Fruit fly (Drosophila melanogaster) whole organism, embryonic: Measurements from ENCODE around the gene CG42240.

ENCODE experiments used
- Ada2b ChIP-seq: fragments of 200-800 bp; sonication (Bioruptor generic); IDR thresholded peaks from 2 replicates; pipeline ENCODE4 v1.3.6; 2022; ENCODE audit warnings: missing biosample characterization, missing genetic modification characterization
- CG10267 ChIP-seq: fragments of 200-800 bp; sonication (Bioruptor generic); optimal IDR thresholded peaks from 2 replicates; lab custom pipeline; 2018; ENCODE audit warnings: missing biosample characterization, mild to moderate bottlenecking, missing genetic modification characterization, moderate library complexity
- CG10274 ChIP-seq: fragments of 200-800 bp; sonication (Bioruptor generic); optimal IDR thresholded peaks from 3 replicates; lab custom pipeline; 2017; ENCODE audit warnings: missing biosample characterization, mild to moderate bottlenecking, missing genetic modification characterization
- CG10321 ChIP-seq: fragments of 200-800 bp; sonication (Bioruptor generic); IDR thresholded peaks from 2 replicates; pipeline ENCODE4 v1.3.6; 2022; ENCODE audit warnings: missing biosample characterization, missing genetic modification characterization
- CG11504 ChIP-seq: fragments of 200-800 bp; sonication (Bioruptor generic); optimal IDR thresholded peaks from 3 replicates; lab custom pipeline; 2019; ENCODE audit warnings: missing biosample characterization, mild to moderate bottlenecking, missing genetic modification characterization, moderate library complexity
- CG12155 ChIP-seq: fragments of 200-800 bp; sonication (Bioruptor generic); optimal IDR thresholded peaks from 3 replicates; lab custom pipeline; 2016; ENCODE audit warnings: missing biosample characterization, missing genetic modification characterization
- CG12219 ChIP-seq: fragments of 200-800 bp; sonication (Bioruptor generic); optimal IDR thresholded peaks from 3 replicates; lab custom pipeline; 2018; ENCODE audit warnings: missing biosample characterization, mild to moderate bottlenecking, missing genetic modification characterization
- CG14050 ChIP-seq: fragments of 200-800 bp; sonication (Bioruptor generic); IDR thresholded peaks from 3 replicates; pipeline ENCODE4 v1.3.6; 2022; ENCODE audit warnings: missing biosample characterization, missing genetic modification characterization
- CG1603 ChIP-seq: fragments of 200-800 bp; sonication (Bioruptor generic); optimal IDR thresholded peaks from 2 replicates; lab custom pipeline; 2019; ENCODE audit warnings: missing biosample characterization, mild to moderate bottlenecking, missing genetic modification characterization, moderate library complexity
- CG17385 ChIP-seq: fragments of 200-800 bp; sonication (Bioruptor generic); optimal IDR thresholded peaks from 3 replicates; lab custom pipeline; 2018; ENCODE audit warnings: missing biosample characterization, mild to moderate bottlenecking, missing genetic modification characterization
- CG2116 ChIP-seq: fragments of 200-800 bp; sonication (Bioruptor generic); optimal IDR thresholded peaks from 3 replicates; lab custom pipeline; 2018; ENCODE audit warnings: missing biosample characterization, mild to moderate bottlenecking, missing genetic modification characterization
- CG2120 ChIP-seq: fragments of 200-800 bp; sonication (Bioruptor generic); optimal IDR thresholded peaks from 3 replicates; lab custom pipeline; 2016; ENCODE audit warnings: missing biosample characterization, missing genetic modification characterization
- CG3065 ChIP-seq: fragments of 200-800 bp; sonication (Bioruptor generic); optimal IDR thresholded peaks from 2 replicates; lab custom pipeline; 2016; ENCODE audit warnings: missing biosample characterization, missing genetic modification characterization
- CG33557 ChIP-seq: fragments of 200-800 bp; sonication (Bioruptor generic); optimal IDR thresholded peaks from 2 replicates; lab custom pipeline; 2019; ENCODE audit warnings: missing biosample characterization, mild to moderate bottlenecking, missing genetic modification characterization, moderate library complexity
- CG8290 ChIP-seq, 3 experiments: fragments of 200-800 bp; sonication (Bioruptor generic); optimal IDR thresholded peaks; 2 replicates each; lab custom pipeline; 2016 to 2019; ENCODE audit warnings: missing biosample characterization in 3 of 3, missing genetic modification characterization in 3 of 3, mild to moderate bottlenecking in 2 of 3, moderate library complexity in 1 of 3
- CoRest ChIP-seq: fragments of 200-800 bp; sonication (Bioruptor generic); optimal IDR thresholded peaks from 3 replicates; lab custom pipeline; 2018; ENCODE audit warnings: missing biosample characterization, mild to moderate bottlenecking, missing genetic modification characterization, moderate library complexity
- Fer3 ChIP-seq: fragments of 200-800 bp; sonication (Bioruptor generic); optimal IDR thresholded peaks from 2 replicates; lab custom pipeline; 2018; ENCODE audit warnings: missing biosample characterization, mild to moderate bottlenecking, missing genetic modification characterization, moderate library complexity
- HLH54F ChIP-seq: fragments of 200-800 bp; sonication (Bioruptor generic); optimal IDR thresholded peaks from 3 replicates; lab custom pipeline; 2016; ENCODE audit warnings: missing biosample characterization, missing genetic modification characterization
- HmgZ ChIP-seq: fragments of 200-800 bp; sonication (Bioruptor generic); optimal IDR thresholded peaks from 2 replicates; lab custom pipeline; 2018; ENCODE audit warnings: missing biosample characterization, mild to moderate bottlenecking, missing genetic modification characterization
- MESR4 ChIP-seq: fragments of 200-800 bp; sonication (Bioruptor generic); optimal IDR thresholded peaks from 2 replicates; lab custom pipeline; 2018; ENCODE audit warnings: missing biosample characterization, mild to moderate bottlenecking, missing genetic modification characterization, moderate library complexity
- Meics ChIP-seq: fragments of 200-800 bp; sonication (Bioruptor generic); optimal IDR thresholded peaks from 2 replicates; lab custom pipeline; 2017; ENCODE audit warnings: missing biosample characterization, mild to moderate bottlenecking, missing genetic modification characterization
- Mrtf ChIP-seq: fragments of 200-800 bp; sonication (Bioruptor generic); IDR thresholded peaks from 3 replicates; pipeline ENCODE4 v1.3.6; 2022; ENCODE audit warnings: missing biosample characterization, missing genetic modification characterization
- Myb ChIP-seq: fragments of 200-800 bp; sonication (Bioruptor generic); optimal IDR thresholded peaks from 2 replicates; lab custom pipeline; 2016; ENCODE audit warnings: missing biosample characterization, missing genetic modification characterization
- Oli ChIP-seq: fragments of 200-800 bp; sonication (Bioruptor generic); optimal IDR thresholded peaks from 2 replicates; lab custom pipeline; 2018; ENCODE audit warnings: missing biosample characterization, mild to moderate bottlenecking, missing genetic modification characterization, moderate library complexity
- Poxn ChIP-seq: fragments of 200-800 bp; sonication (Bioruptor generic); IDR thresholded peaks from 2 replicates; pipeline ENCODE4 v1.3.6; 2022; ENCODE audit warnings: missing biosample characterization, missing genetic modification characterization
- Sox102F ChIP-seq: fragments of 200-800 bp; sonication (Bioruptor generic); optimal IDR thresholded peaks from 2 replicates; lab custom pipeline; 2018; ENCODE audit warnings: missing biosample characterization, mild to moderate bottlenecking, missing genetic modification characterization, moderate library complexity
- Taf1 ChIP-seq: fragments of 200-800 bp; sonication (Bioruptor generic); IDR thresholded peaks from 2 replicates; pipeline ENCODE4 v1.3.6; 2022; ENCODE audit warnings: missing biosample characterization, missing genetic modification characterization
- ab ChIP-seq: fragments of 200-800 bp; sonication (Bioruptor generic); optimal IDR thresholded peaks from 2 replicates; lab custom pipeline; 2016; ENCODE audit warnings: missing biosample characterization, missing genetic modification characterization
- amos ChIP-seq: fragments of 200-800 bp; sonication (Bioruptor generic); IDR thresholded peaks from 2 replicates; pipeline ENCODE4 v1.3.6; 2022; ENCODE audit warnings: missing biosample characterization, missing genetic modification characterization; ENCODE audit not compliant: partially characterized antibody
- ash1 ChIP-seq: fragments of 200-800 bp; sonication (Bioruptor generic); optimal IDR thresholded peaks from 2 replicates; lab custom pipeline; 2018; ENCODE audit warnings: missing biosample characterization, mild to moderate bottlenecking, missing genetic modification characterization
- bbx ChIP-seq: fragments of 200-800 bp; sonication (Bioruptor generic); IDR thresholded peaks from 2 replicates; pipeline ENCODE4 v1.3.6; 2022; ENCODE audit warnings: missing biosample characterization, missing genetic modification characterization; ENCODE audit not compliant: partially characterized antibody
- bowl ChIP-seq: fragments of 200-800 bp; sonication (Bioruptor generic); IDR thresholded peaks from 2 replicates; pipeline ENCODE4 v1.3.6; 2022; ENCODE audit warnings: missing biosample characterization, missing genetic modification characterization
- fu2 ChIP-seq: fragments of 200-800 bp; sonication (Bioruptor generic); optimal IDR thresholded peaks from 2 replicates; lab custom pipeline; 2016; ENCODE audit warnings: missing biosample characterization, missing genetic modification characterization
- gro ChIP-seq: fragments of 200-800 bp; sonication (Bioruptor generic); optimal IDR thresholded peaks from 2 replicates; lab custom pipeline; 2016; ENCODE audit warnings: missing biosample characterization, missing genetic modification characterization
- inv ChIP-seq: fragments of 200-800 bp; sonication (Bioruptor generic); IDR thresholded peaks from 2 replicates; pipeline ENCODE4 v1.3.6; 2022; ENCODE audit warnings: missing biosample characterization, missing genetic modification characterization; ENCODE audit not compliant: partially characterized antibody
- jigr1 ChIP-seq: fragments of 200-800 bp; sonication (Bioruptor generic); IDR thresholded peaks from 3 replicates; pipeline ENCODE4 v1.3.6; 2022; ENCODE audit warnings: missing biosample characterization, missing genetic modification characterization
- lilli ChIP-seq: fragments of 200-800 bp; sonication (Bioruptor generic); optimal IDR thresholded peaks from 3 replicates; lab custom pipeline; 2016; ENCODE audit warnings: missing biosample characterization, missing genetic modification characterization
- luna ChIP-seq: fragments of 200-800 bp; sonication (Bioruptor generic); optimal IDR thresholded peaks from 2 replicates; lab custom pipeline; 2016; ENCODE audit warnings: missing biosample characterization, missing genetic modification characterization
- mam ChIP-seq: fragments of 200-800 bp; sonication (Bioruptor generic); optimal IDR thresholded peaks from 3 replicates; lab custom pipeline; 2016; ENCODE audit warnings: missing biosample characterization, missing genetic modification characterization
- mirr ChIP-seq: fragments of 200-800 bp; sonication (Bioruptor generic); optimal IDR thresholded peaks from 3 replicates; lab custom pipeline; 2018; ENCODE audit warnings: missing biosample characterization, mild to moderate bottlenecking, missing genetic modification characterization
- onecut ChIP-seq: fragments of 200-800 bp; sonication (Bioruptor generic); IDR thresholded peaks from 2 replicates; pipeline ENCODE4 v1.3.6; 2022; ENCODE audit warnings: missing biosample characterization, missing genetic modification characterization
- org-1 ChIP-seq: fragments of 200-800 bp; sonication (Bioruptor generic); optimal IDR thresholded peaks from 2 replicates; lab custom pipeline; 2017; ENCODE audit warnings: missing biosample characterization, missing genetic modification characterization
- otp ChIP-seq: fragments of 200-800 bp; sonication (Bioruptor generic); IDR thresholded peaks from 3 replicates; pipeline ENCODE4, ENCODE4 v1.3.6; 2022; ENCODE audit warnings: missing biosample characterization, missing genetic modification characterization
- pfk ChIP-seq: fragments of 200-800 bp; sonication (Bioruptor generic); optimal IDR thresholded peaks from 2 replicates; lab custom pipeline; 2018; ENCODE audit warnings: missing biosample characterization, mild to moderate bottlenecking, missing genetic modification characterization, moderate library complexity
- row ChIP-seq: fragments of 200-800 bp; sonication (Bioruptor generic); IDR thresholded peaks from 3 replicates; pipeline ENCODE4 v1.3.6; 2022; ENCODE audit warnings: missing biosample characterization, missing genetic modification characterization
- sens-2 ChIP-seq: fragments of 200-800 bp; sonication (Bioruptor generic); IDR thresholded peaks from 2 replicates; pipeline ENCODE4 v1.3.6; 2022; ENCODE audit warnings: missing biosample characterization, missing genetic modification characterization
- sima ChIP-seq: fragments of 200-800 bp; sonication (Bioruptor generic); optimal IDR thresholded peaks from 2 replicates; lab custom pipeline; 2016; ENCODE audit warnings: missing biosample characterization, missing genetic modification characterization
- sqz ChIP-seq: fragments of 200-800 bp; sonication (Bioruptor generic); optimal IDR thresholded peaks from 3 replicates; lab custom pipeline; 2018; ENCODE audit warnings: missing biosample characterization, mild to moderate bottlenecking, missing genetic modification characterization
- tio ChIP-seq: fragments of 200-800 bp; sonication (Bioruptor generic); optimal IDR thresholded peaks from 2 replicates; lab custom pipeline; 2017; ENCODE audit warnings: missing biosample characterization, missing genetic modification characterization, inconsistent platforms
- wor ChIP-seq: fragments of 200-800 bp; sonication (Bioruptor generic); IDR thresholded peaks from 2 replicates; pipeline ENCODE4 v1.3.6; 2022; ENCODE audit warnings: missing biosample characterization, missing genetic modification characterization
- zf30C ChIP-seq: fragments of 200-800 bp; sonication (Bioruptor generic); optimal IDR thresholded peaks from 3 replicates; lab custom pipeline; 2018; ENCODE audit warnings: missing biosample characterization, mild to moderate bottlenecking, missing genetic modification characterization

CG42240 gene

dm6 chrX:6372769-6373197 is 42.1 kb downstream of the CG42240 start, which contains the start of gene PpV (continued):
- no peak for TF ChIP-seq sens-2 (GFP tag; lab: Robert Waterston, UW)
- TF ChIP-seq CG8290 (GFP tag; optimal IDR thresholded peaks at IDR 0.05; lab: Kevin White, UChicago) = peak; percentile 36
- no peak for TF ChIP-seq CG8290 (tag; optimal IDR thresholded peaks at IDR 0.05; lab: Kevin White, UChicago)
- no peak for TF ChIP-seq CG14050 (GFP tag; lab: Robert Waterston, UW)
- no peak for TF ChIP-seq onecut (GFP tag; lab: Robert Waterston, UW)
- no peak for TF ChIP-seq row
- TF ChIP-seq CG3065 (GFP tag; lab: Kevin White, UChicago) = no peak
- no peak for TF ChIP-seq zf30C (GFP tag; lab: Kevin White, UChicago)
- peak; percentile 67 for TF ChIP-seq CG10267 (tag; lab: Kevin White, UChicago)
- TF ChIP-seq CG10274 (GFP tag; lab: Kevin White, UChicago) = no peak
- TF ChIP-seq Taf1 (GFP tag; lab: Robert Waterston, UW) = no peak
- no peak for TF ChIP-seq gro
- no peak for TF ChIP-seq ab (GFP tag; lab: Kevin White, UChicago)
- TF ChIP-seq jigr1 = no peak
- TF ChIP-seq Myb (GFP tag; lab: Kevin White, UChicago) = peak; percentile 84
- no peak for TF ChIP-seq tio
- peak; percentile 50 for TF ChIP-seq HmgZ (tag; lab: Kevin White, UChicago)
- TF ChIP-seq luna (GFP tag; lab: Kevin White, UChicago) = no peak
- TF ChIP-seq CoRest (tag; lab: Kevin White, UChicago) = peak; percentile 43
- TF ChIP-seq sima (GFP tag; lab: Kevin White, UChicago) = no peak
- no peak for TF ChIP-seq CG12155 (GFP tag; lab: Kevin White, UChicago)
- TF ChIP-seq pfk (GFP tag; lab: Kevin White, UChicago) = no peak
- TF ChIP-seq amos = peak; percentile 50; the same call in 1 of the 2 replicates
- TF ChIP-seq ash1 (GFP tag; lab: Kevin White, UChicago) = no peak
- TF ChIP-seq CG11504 (tag; lab: Kevin White, UChicago) = peak; percentile 32
- peak; percentile 89 for TF ChIP-seq CG2116 (GFP tag; lab: Kevin White, UChicago)
- no peak for TF ChIP-seq CG12219 (GFP tag; lab: Kevin White, UChicago)
- no peak for TF ChIP-seq CG33557 (GFP tag; lab: Kevin White, UChicago)
- no peak for TF ChIP-seq CG10321 (GFP tag; lab: Robert Waterston, UW)
- TF ChIP-seq HLH54F (GFP tag; lab: Kevin White, UChicago) = no peak
- no peak for TF ChIP-seq fu2
- TF ChIP-seq Fer3 (tag; lab: Kevin White, UChicago) = no peak
- TF ChIP-seq wor (GFP tag; lab: Robert Waterston, UW) = no peak
- no peak for TF ChIP-seq Meics (GFP tag; lab: Kevin White, UChicago)
- TF ChIP-seq CG1603 (tag; lab: Kevin White, UChicago) = peak; percentile 62
- TF ChIP-seq lilli (GFP tag; lab: Kevin White, UChicago) = no peak
- TF ChIP-seq Ada2b (GFP tag; lab: Robert Waterston, UW) = no peak
- no peak for TF ChIP-seq Sox102F (GFP tag; lab: Kevin White, UChicago)
- TF ChIP-seq org-1 (GFP tag; lab: Kevin White, UChicago) = no peak
- TF ChIP-seq otp (GFP tag; lab: Robert Waterston, UW) = peak; percentile 56; the same call in 1 of the 3 replicates
- TF ChIP-seq Oli (tag; lab: Kevin White, UChicago) = no peak
- TF ChIP-seq bowl (GFP tag; lab: Robert Waterston, UW) = no peak
- no peak for TF ChIP-seq CG2120 (GFP tag; lab: Kevin White, UChicago)
- TF ChIP-seq CG17385 (GFP tag; lab: Kevin White, UChicago) = no peak
- no peak for TF ChIP-seq mam (GFP tag; lab: Kevin White, UChicago)
- no peak for TF ChIP-seq sqz (GFP tag; lab: Kevin White, UChicago)
- no peak for TF ChIP-seq Poxn (GFP tag; lab: Robert Waterston, UW)
- TF ChIP-seq inv = 0 out of 2 replicates have a peak, but pooled peaks have one; percentile 29
- TF ChIP-seq Mrtf (GFP tag; lab: Robert Waterston, UW) = no peak
- TF ChIP-seq bbx (GFP tag; lab: Robert Waterston, UW) = peak; percentile 7; the same call in 1 of the 2 replicates
- peak; percentile 72 for TF ChIP-seq MESR4 (GFP tag; lab: Kevin White, UChicago)
- TF ChIP-seq mirr (GFP tag; lab: Kevin White, UChicago) = no peak
